Fruit fly (Drosophila melanogaster) whole organism, prepupa: ENCODE results near the gene Ir64a.
A peak's percentile ranks its signal among the peaks of the same experiment; 100 is the strongest.

Experiments used
- Blimp-1 ChIP-seq: fragments of 200-800 bp; sonication (Bioruptor generic); optimal IDR thresholded peaks from 3 replicates; lab custom pipeline; 2017; ENCODE audit warnings: missing biosample characterization, missing genetic modification characterization, mild to moderate bottlenecking, moderate library complexity, missing genetic modification reagents
- CG10669 ChIP-seq: fragments of 200-800 bp; sonication (Bioruptor generic); optimal IDR thresholded peaks from 3 replicates; lab custom pipeline; 2018; ENCODE audit warnings: missing biosample characterization, mild to moderate bottlenecking, missing genetic modification characterization, moderate library complexity
- CG11294 ChIP-seq: fragments of 200-800 bp; sonication (Bioruptor generic); IDR thresholded peaks from 2 replicates; pipeline ENCODE4 v1.3.6; 2022; ENCODE audit warnings: missing biosample characterization, missing genetic modification characterization
- CG11762 ChIP-seq: fragments of 200-800 bp; sonication (Bioruptor generic); optimal IDR thresholded peaks from 3 replicates; lab custom pipeline; 2016; ENCODE audit warnings: missing biosample characterization, missing genetic modification characterization; ENCODE audit not compliant: insufficient read depth
- CG11902 ChIP-seq: fragments of 200-800 bp; sonication (Bioruptor generic); optimal IDR thresholded peaks from 3 replicates; lab custom pipeline; 2016; ENCODE audit warnings: missing biosample characterization, missing genetic modification characterization
- CG15336 ChIP-seq: fragments of 200-800 bp; sonication (Bioruptor generic); IDR thresholded peaks from 2 replicates; pipeline ENCODE4 v1.3.6; 2022; ENCODE audit warnings: missing biosample characterization, missing genetic modification characterization
- CG1621 ChIP-seq: fragments of 200-800 bp; sonication (Bioruptor generic); optimal IDR thresholded peaks from 3 replicates; lab custom pipeline; 2018; ENCODE audit warnings: missing biosample characterization, mild to moderate bottlenecking, missing genetic modification characterization
- CG16779 ChIP-seq: fragments of 200-800 bp; sonication (Bioruptor generic); optimal IDR thresholded peaks from 3 replicates; lab custom pipeline; 2017; ENCODE audit warnings: missing biosample characterization, mild to moderate bottlenecking, missing genetic modification characterization
- CG32006 ChIP-seq: fragments of 200-800 bp; sonication (Bioruptor generic); optimal IDR thresholded peaks from 3 replicates; lab custom pipeline; 2017; ENCODE audit warnings: missing biosample characterization, mild to moderate bottlenecking, missing genetic modification characterization
- CG3919 ChIP-seq: fragments of 200-800 bp; sonication (Bioruptor generic); optimal IDR thresholded peaks from 3 replicates; lab custom pipeline; 2016; ENCODE audit warnings: missing biosample characterization, missing genetic modification characterization
- CG4318 ChIP-seq: fragments of 200-800 bp; sonication (Bioruptor generic); optimal IDR thresholded peaks from 3 replicates; lab custom pipeline; 2017; ENCODE audit warnings: missing biosample characterization, mild to moderate bottlenecking, missing genetic modification characterization
- CG7368 ChIP-seq: fragments of 200-800 bp; sonication (Bioruptor generic); optimal IDR thresholded peaks from 3 replicates; lab custom pipeline; 2016; ENCODE audit warnings: missing biosample characterization, missing genetic modification characterization
- CG8119 ChIP-seq: fragments of 200-800 bp; sonication (Bioruptor generic); IDR thresholded peaks from 3 replicates; pipeline ENCODE4 v1.3.6; 2022; ENCODE audit warnings: missing biosample characterization, missing genetic modification characterization
- CG8319 ChIP-seq: fragments of 200-800 bp; sonication (Bioruptor generic); optimal IDR thresholded peaks from 3 replicates; lab custom pipeline; 2016; ENCODE audit warnings: missing biosample characterization, missing genetic modification characterization
- CG8632 ChIP-seq: fragments of 200-800 bp; sonication (Bioruptor generic); optimal IDR thresholded peaks from 3 replicates; lab custom pipeline; 2016; ENCODE audit warnings: missing biosample characterization, missing genetic modification characterization
- CG9139 ChIP-seq: fragments of 200-800 bp; sonication (Bioruptor generic); optimal IDR thresholded peaks from 3 replicates; lab custom pipeline; 2017; ENCODE audit warnings: missing biosample characterization, mild to moderate bottlenecking, missing genetic modification characterization
- Eip75B ChIP-seq: fragments of 200-800 bp; sonication (Bioruptor generic); optimal IDR thresholded peaks from 3 replicates; lab custom pipeline; 2016; ENCODE audit warnings: missing biosample characterization, missing genetic modification characterization
- Eip78C ChIP-seq: fragments of 200-800 bp; sonication (Bioruptor generic); peaks from one replicate; lab custom pipeline; 2016; ENCODE audit warnings: missing biosample characterization, missing genetic modification characterization
- Eip93F ChIP-seq: fragments of 200-800 bp; sonication (Bioruptor generic); optimal IDR thresholded peaks from 2 replicates; lab custom pipeline; 2016; ENCODE audit warnings: missing biosample characterization, mild to moderate bottlenecking, missing genetic modification characterization
- Ets21C ChIP-seq: fragments of 200-800 bp; sonication (Bioruptor generic); optimal IDR thresholded peaks from 3 replicates; lab custom pipeline; 2016; ENCODE audit warnings: missing biosample characterization, missing genetic modification characterization
- Ets96B ChIP-seq: fragments of 200-800 bp; optimal IDR thresholded peaks from 2 replicates; lab custom pipeline; 2019; ENCODE audit warnings: missing biosample characterization, mild to moderate bottlenecking, missing genetic modification characterization, moderate library complexity
- Hr38 ChIP-seq: sonication (Bioruptor generic); optimal IDR thresholded peaks from 2 replicates; lab custom pipeline; 2016; ENCODE audit warnings: missing biosample characterization, missing genetic modification characterization
- Lpt ChIP-seq: fragments of 200-800 bp; sonication (Bioruptor generic); optimal IDR thresholded peaks from 3 replicates; lab custom pipeline; 2016; ENCODE audit warnings: missing biosample characterization, missing genetic modification characterization
- Smox ChIP-seq: fragments of 200-800 bp; sonication (Bioruptor generic); optimal IDR thresholded peaks from 3 replicates; lab custom pipeline; 2016; ENCODE audit warnings: missing biosample characterization, missing genetic modification characterization
- Sox102F ChIP-seq: fragments of 200-800 bp; sonication (Bioruptor generic); optimal IDR thresholded peaks from 2 replicates; lab custom pipeline; 2016; ENCODE audit warnings: missing biosample characterization, mild to moderate bottlenecking, missing genetic modification characterization
- Sox14 ChIP-seq: fragments of 200-800 bp; sonication (Bioruptor generic); optimal IDR thresholded peaks from 3 replicates; lab custom pipeline; 2016; ENCODE audit warnings: missing biosample characterization, missing genetic modification characterization
- Sox15 ChIP-seq: fragments of 200-800 bp; sonication (Bioruptor generic); optimal IDR thresholded peaks from 3 replicates; lab custom pipeline; 2016; ENCODE audit warnings: missing biosample characterization, missing genetic modification characterization
- dac ChIP-seq: fragments of 200-800 bp; sonication (Bioruptor generic); optimal IDR thresholded peaks from 2 replicates; lab custom pipeline; 2017; ENCODE audit warnings: missing biosample characterization, mild to moderate bottlenecking, missing genetic modification characterization
- dsx ChIP-seq: fragments of 200-800 bp; optimal IDR thresholded peaks from 3 replicates; lab custom pipeline; 2019; ENCODE audit warnings: missing biosample characterization, mild to moderate bottlenecking, missing genetic modification characterization, moderate library complexity; ENCODE audit not compliant: poor library complexity, severe bottlenecking
- eg ChIP-seq: fragments of 200-800 bp; sonication (Bioruptor generic); IDR thresholded peaks from 3 replicates; pipeline ENCODE4 v1.3.6; 2022; ENCODE audit warnings: missing biosample characterization, missing genetic modification characterization
- fd59A ChIP-seq: fragments of 200-800 bp; sonication (Bioruptor generic); optimal IDR thresholded peaks from 2 replicates; lab custom pipeline; 2017; ENCODE audit warnings: missing biosample characterization, mild to moderate bottlenecking, missing genetic modification characterization, missing genetic modification reagents
- fd85E ChIP-seq: fragments of 200-800 bp; sonication (Bioruptor generic); optimal IDR thresholded peaks from 3 replicates; lab custom pipeline; 2016; ENCODE audit warnings: missing biosample characterization, missing genetic modification characterization
- fkh ChIP-seq: fragments of 200-800 bp; sonication (Bioruptor generic); optimal IDR thresholded peaks from 3 replicates; lab custom pipeline; 2017; ENCODE audit warnings: missing biosample characterization, mild to moderate bottlenecking, missing genetic modification characterization, moderate library complexity
- pdm3 ChIP-seq: fragments of 200-800 bp; sonication (Bioruptor generic); optimal IDR thresholded peaks from 3 replicates; lab custom pipeline; 2016; ENCODE audit warnings: missing biosample characterization, missing genetic modification characterization
- salr ChIP-seq, 2 experiments: fragments of 200-800 bp; sonication (Bioruptor generic); optimal IDR thresholded peaks; 3 replicates each; lab custom pipeline; 2016 to 2018; ENCODE audit warnings: missing biosample characterization in 2 of 2, missing genetic modification characterization in 2 of 2, mild to moderate bottlenecking in 1 of 2
- spab ChIP-seq: fragments of 200-800 bp; sonication (Bioruptor generic); optimal IDR thresholded peaks from 2 replicates; lab custom pipeline; 2017; ENCODE audit warnings: missing biosample characterization, mild to moderate bottlenecking, missing genetic modification characterization, missing genetic modification reagents
- ss ChIP-seq, 2 experiments: fragments of 200-800 bp; sonication (Bioruptor generic); optimal IDR thresholded peaks; 2 replicates in 1 of 2; 3 replicates in 1 of 2; lab custom pipeline; 2017 to 2018; ENCODE audit warnings: mild to moderate bottlenecking in 2 of 2, missing biosample characterization in 2 of 2, missing genetic modification characterization in 2 of 2, moderate library complexity in 1 of 2
- svp ChIP-seq: fragments of 200-800 bp; sonication (Bioruptor generic); peaks from one replicate; lab custom pipeline; 2016; ENCODE audit warnings: missing biosample characterization, missing genetic modification characterization
- topi ChIP-seq: fragments of 200-800 bp; sonication (Bioruptor generic); optimal IDR thresholded peaks from 3 replicates; lab custom pipeline; 2016; ENCODE audit warnings: missing biosample characterization, missing genetic modification characterization
- vri ChIP-seq: fragments of 200-800 bp; sonication (Bioruptor generic); optimal IDR thresholded peaks from 3 replicates; lab custom pipeline; 2016; ENCODE audit warnings: missing biosample characterization, mild to moderate bottlenecking, missing genetic modification characterization

The Ir64a gene

dm6 chr3L:5355074-5355790 lies 27.4 kb downstream of the Ir64a start, which contains the start of gene CG46456 (continued):
- TF ChIP-seq CG16779 (tag; lab: Kevin White, UChicago) = peak; percentile 93
- TF ChIP-seq CG11294 = peak; percentile 86
- peak; percentile 96 for TF ChIP-seq dsx
- peak; percentile 92 for TF ChIP-seq topi
- peak; percentile 91 for TF ChIP-seq spab (GFP tag; lab: Kevin White, UChicago)
- peak; percentile 89 for TF ChIP-seq CG9139 (GFP tag; lab: Kevin White, UChicago)
- peak; percentile 97 for TF ChIP-seq Ets96B
- TF ChIP-seq fd59A (GFP tag; lab: Kevin White, UChicago) = peak; percentile 85
- TF ChIP-seq Blimp-1 (GFP tag; lab: Kevin White, UChicago) = peak; percentile 77
- TF ChIP-seq salr (GFP tag; optimal IDR thresholded peaks at IDR 0.05; lab: Kevin White, UChicago) = peak; percentile 76 to 83
- TF ChIP-seq Hr38 = no peak
- TF ChIP-seq CG7368 (GFP tag; lab: Kevin White, UChicago) = peak; percentile 90
- peak; percentile 93 for TF ChIP-seq Smox (GFP tag; lab: Kevin White, UChicago)
- TF ChIP-seq pdm3 (GFP tag; lab: Kevin White, UChicago) = peak; percentile 92
- peak; percentile 89 to 94 for TF ChIP-seq ss (GFP tag; optimal IDR thresholded peaks at IDR 0.05; lab: Kevin White, UChicago)
- peak; percentile 65 for TF ChIP-seq dac
- peak; percentile 66 for TF ChIP-seq CG11902 (GFP tag; lab: Kevin White, UChicago)
- peak; percentile 87 for TF ChIP-seq CG1621

- TF ChIP-seq CG7368 (GFP tag; lab: Kevin White, UChicago) (no peak), Sox102F (GFP tag; lab: Kevin White, UChicago) (no peak)
Observed at dm6 chr3L:5354472-5354871, 28.1 kb downstream of the Ir64a start.

- TF ChIP-seq vri (peak; percentile 85), eg (no peak), CG1621 (no peak), CG11294 (no peak), dac (no peak), CG9139 (GFP tag; lab: Kevin White, UChicago) (no peak), Sox15 (no peak), CG8632 (GFP tag; lab: Kevin White, UChicago) (no peak), Ets96B (no peak), Eip93F (GFP tag; lab: Kevin White, UChicago) (no peak), spab (GFP tag; lab: Kevin White, UChicago) (no peak), Hr38 (no peak), Blimp-1 (GFP tag; lab: Kevin White, UChicago) (no peak), Lpt (no peak), CG3919 (GFP tag; lab: Kevin White, UChicago) (no peak), Eip78C (GFP tag; lab: Kevin White, UChicago) (no peak), Sox14 (GFP tag; lab: Kevin White, UChicago) (no peak), CG15336 (GFP tag; lab: Robert Waterston, UW) (no peak), CG4318 (GFP tag; lab: Kevin White, UChicago) (no peak), Ets21C (GFP tag; lab: Kevin White, UChicago) (no peak), CG8119 (no peak), fd85E (GFP tag; lab: Kevin White, UChicago) (no peak), ss (GFP tag; optimal IDR thresholded peaks at IDR 0.05; lab: Kevin White, UChicago) (peak in 1 of 2 experiments; percentile 54), CG8319 (GFP tag; lab: Kevin White, UChicago) (no peak), svp (GFP tag; lab: Kevin White, UChicago) (peak; percentile 92), fkh (peak; percentile 55), CG11762 (no peak), CG10669 (GFP tag; lab: Kevin White, UChicago) (no peak), Eip75B (GFP tag; lab: Kevin White, UChicago) (no peak), CG32006 (GFP tag; lab: Kevin White, UChicago) (no peak)
Observed at dm6 chr3L:5353484-5354056, 29.1 kb downstream of the Ir64a start.
